Fruit fly (Drosophila melanogaster): ENCODE data around the gene CG42594.

CG42594 gene

dm6 chrX:4918228-4919022 is 77.8 kb downstream of the CG42594 start, which contains the start of the genes CG4041 and Hgsnat:
Gene CG4041 (minus strand): TSS chrX:4918447.
Gene Hgsnat (plus strand): TSS chrX:4918730.
- TF ChIP-seq CG17801 (GFP tag; optimal IDR thresholded peaks at IDR 0.05; ENCODE audit: partially characterized antibody): peak; percentile 4

DNA sequence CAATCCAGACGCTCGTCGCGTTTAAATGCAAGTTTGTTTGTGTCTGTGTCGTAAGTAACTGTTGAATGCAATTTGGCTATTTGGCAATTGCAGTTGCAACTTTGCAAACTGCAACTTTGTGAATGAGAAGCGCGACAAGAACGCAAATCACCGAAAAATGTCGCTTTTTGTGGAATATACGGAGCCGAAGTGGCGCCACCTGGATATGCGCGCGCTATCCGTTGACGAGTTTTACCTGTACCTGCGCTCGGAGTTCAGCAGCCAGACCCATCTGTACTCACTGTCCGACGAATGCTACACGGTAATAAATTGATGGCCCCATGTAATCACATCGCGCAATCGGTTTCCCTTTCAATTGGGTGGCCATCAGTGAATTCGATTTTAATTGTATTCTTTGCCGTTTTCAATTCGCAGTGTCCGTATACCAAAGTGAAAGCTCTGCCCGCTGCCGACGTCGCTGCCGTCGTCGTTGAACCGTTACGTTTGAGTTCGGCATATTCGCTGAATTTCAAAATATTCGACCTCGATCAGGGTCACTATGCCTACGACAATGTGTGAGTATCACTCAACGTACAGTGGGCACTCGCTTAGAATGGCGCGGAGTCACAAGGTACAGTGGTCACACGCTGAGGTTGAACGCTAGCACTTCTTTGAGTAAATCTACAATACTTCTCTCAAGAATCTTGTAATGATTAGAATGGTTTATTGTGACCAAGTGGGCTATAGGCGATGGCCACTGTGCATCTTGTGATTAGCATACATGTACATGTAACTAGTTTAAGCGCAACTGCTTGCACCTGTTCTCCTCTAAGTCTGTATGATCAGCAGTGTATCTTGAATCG is 78.6 kb downstream of the CG42594 start:
- peak; percentile 76 for TF ChIP-seq CG17801 (GFP tag; optimal IDR thresholded peaks at IDR 0.05; ENCODE audit: partially characterized antibody)

DNA sequence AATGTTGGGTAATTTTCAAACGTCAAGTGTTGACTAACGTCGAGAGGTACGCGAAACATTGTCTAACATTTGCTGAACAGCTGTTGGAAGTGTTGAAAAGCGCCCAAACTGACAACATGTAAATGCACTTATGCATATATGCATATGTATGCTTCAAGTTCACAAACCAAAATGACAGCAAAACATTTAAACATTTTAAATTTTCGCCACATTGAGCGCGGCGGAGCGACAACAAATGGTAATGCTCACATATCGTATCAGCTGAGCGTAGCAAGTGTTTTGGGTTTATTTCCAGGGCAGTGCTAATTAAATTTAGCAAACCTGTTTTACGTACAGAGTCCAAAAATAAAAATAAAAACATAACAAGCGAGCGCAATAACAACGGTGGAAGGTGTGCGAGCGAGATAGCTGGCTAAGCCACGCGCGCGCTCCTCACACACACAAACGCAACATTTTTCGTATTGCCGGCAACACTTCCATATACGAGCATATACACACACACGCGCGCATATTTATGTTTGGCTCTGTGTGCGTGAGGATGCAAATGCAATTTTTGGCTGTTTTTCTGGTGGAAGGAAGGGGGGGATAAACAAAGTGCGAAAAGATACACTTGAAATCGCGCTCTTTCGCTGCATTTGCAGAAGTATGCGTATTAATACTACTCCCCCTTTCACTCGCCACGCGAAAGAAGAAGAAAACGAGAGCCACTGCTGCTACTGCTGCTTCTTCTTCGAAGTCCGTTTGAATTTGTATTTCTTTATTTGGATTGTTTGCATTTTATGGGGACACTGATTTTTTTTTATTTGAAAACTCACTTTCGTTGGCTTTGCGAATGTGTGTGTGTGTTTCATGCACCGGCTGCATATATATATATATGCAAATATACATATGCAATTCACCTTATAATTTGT is 89.7 kb downstream of the CG42594 start:
- TF ChIP-seq CG17801 (GFP tag; optimal IDR thresholded peaks at IDR 0.05; ENCODE audit: partially characterized antibody): no peak

DNA sequence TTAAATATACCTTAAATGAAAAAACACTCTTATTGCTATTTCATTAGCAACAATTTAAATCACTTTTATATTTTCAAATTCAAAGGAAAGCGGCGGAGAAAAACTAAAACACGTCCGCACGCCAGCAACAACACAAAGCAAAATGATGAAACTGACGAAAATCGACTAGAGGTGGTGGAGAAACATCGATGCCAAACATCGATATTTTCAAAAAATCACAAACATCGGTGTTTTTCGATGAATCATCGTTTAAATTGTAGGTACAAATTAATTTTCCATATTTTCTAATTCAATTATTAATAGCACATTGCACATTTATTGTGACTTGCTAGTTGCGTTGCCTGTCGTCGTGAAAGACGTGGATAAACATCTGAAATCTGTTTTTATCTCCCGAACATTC is 90.4 kb downstream of the CG42594 start:
- peak; percentile 43 for TF ChIP-seq CG17801 (GFP tag; optimal IDR thresholded peaks at IDR 0.05; ENCODE audit: partially characterized antibody)

DNA sequence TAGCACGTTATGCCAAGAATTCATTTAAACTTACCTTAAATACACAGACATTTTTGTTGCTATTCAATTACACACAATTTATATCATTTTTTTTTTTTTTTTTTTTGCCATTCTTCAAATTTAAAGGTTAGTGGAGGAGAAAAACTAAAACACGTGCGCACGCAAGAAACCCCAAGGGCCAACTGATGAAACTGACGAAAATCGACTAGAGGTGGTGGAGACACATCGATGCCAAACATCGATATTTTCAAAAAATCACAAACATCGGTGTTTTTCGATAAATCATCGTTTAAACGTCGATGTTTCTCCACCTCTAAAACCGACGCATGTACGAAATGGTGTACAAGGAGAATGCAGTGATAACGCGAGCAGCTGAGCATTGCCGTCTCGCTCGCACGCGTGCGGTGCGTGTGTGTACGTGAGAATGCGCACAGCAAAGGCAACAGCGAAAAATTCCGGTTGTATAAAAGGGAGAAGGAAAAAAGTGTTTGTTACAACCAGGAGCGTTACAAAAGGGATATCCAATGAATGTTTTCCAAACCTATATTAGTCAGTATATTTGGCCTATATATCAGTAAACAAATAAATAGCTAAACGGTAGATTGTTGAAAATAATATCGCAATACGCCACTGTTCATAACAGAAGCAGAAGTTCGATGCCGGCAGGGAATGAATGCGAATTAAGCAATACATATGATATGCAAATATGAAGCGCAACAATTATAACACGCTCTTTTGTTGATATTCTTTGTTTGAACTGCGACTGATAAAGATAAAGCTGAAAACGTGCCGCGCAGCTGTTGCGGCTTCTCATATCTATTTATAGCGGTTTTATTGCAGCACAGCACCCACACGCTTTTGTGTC is 95.6 kb downstream of the CG42594 start:
- no peak for TF ChIP-seq CG17801 (GFP tag; optimal IDR thresholded peaks at IDR 0.05; ENCODE audit: partially characterized antibody)

DNA sequence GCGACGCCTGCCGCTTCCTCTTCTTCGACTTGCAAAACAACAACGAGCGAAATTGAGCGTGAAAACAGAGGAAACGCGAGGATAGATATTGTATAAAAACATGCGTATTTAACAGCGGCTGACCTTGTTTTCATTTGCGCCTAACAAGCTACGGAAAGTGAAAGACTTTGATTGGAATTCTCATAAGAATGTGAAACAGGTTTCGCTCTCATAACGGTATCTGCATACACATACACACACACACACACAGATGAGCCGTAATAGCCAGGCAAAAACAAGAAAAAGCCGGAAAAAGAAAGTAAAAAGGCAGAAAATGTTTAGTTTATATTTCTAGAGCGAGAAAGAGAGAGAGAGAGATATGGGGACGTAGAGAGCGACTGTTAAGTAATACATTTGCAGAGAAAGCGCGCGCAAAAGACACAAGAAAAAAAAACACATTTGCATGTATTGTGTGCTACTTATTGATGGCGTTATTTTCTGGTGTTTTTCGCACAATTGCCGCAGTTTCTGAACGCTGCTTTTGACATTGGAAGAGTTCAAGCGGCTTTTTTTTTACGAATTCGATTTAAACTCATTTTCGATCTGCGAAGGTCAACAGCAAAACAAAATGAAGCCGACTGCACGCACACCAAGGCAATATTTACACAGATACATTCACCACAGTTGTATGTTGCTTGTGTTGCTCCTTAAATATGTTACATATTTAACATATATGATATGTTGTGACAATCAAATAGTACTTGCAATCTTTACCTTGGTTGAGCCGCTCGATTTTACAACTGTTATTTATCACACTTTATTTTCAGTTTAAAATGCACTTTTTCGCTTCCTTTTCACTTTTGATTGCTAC is 96.8 kb downstream of the CG42594 start:
- no peak for TF ChIP-seq CG17801 (GFP tag; optimal IDR thresholded peaks at IDR 0.05; ENCODE audit: partially characterized antibody)

DNA sequence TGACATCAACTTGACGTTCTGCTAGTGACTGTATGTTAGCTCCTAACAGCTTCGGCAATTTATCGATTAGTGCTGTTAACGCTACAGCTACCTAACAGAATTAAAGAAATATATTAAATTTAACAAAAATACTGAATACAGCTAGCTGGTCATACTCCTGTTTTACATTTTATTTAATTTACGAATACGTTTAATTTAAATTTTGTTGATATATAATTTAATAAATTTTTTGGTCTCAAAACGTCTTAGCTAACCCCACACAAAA is 97.4 kb downstream of the CG42594 start, which contains the start of gene CG44774:
CG44774 (minus strand) TSS at position 34 of the 265 bp plus-strand sequence.
- no peak for TF ChIP-seq CG17801 (GFP tag; optimal IDR thresholded peaks at IDR 0.05; ENCODE audit: partially characterized antibody)

DNA sequence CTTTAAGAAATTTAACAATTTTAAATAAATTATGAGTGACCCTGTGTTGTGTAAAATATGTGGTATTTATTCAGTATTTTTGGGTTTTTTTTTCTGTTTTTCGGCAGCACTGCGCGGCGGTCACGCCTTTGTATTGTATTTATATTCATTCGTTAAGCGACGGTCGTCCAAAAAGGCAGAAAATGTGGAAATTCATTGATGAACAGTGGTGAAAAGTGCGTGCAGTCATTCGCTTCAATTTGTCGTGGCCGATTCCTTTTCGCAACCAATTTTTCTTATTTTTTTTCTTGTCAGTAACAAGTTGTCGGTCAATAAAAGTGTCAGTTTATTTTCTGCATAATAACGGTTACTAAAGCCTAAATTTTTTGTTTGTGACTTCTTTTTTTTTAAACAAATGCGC is 98.4 kb downstream of the CG42594 start, which contains the start of gene Ptp4E:
Ptp4E (plus strand) TSS at position 143 of the 400 bp plus-strand sequence.
- TF ChIP-seq CG17801 (GFP tag; optimal IDR thresholded peaks at IDR 0.05; ENCODE audit: partially characterized antibody): no peak

- TF ChIP-seq CG17801 (GFP tag; optimal IDR thresholded peaks at IDR 0.05; ENCODE audit: partially characterized antibody): peak; percentile 97
These were observed 99.3 kb downstream of the CG42594 start for dm6 chrX:4939788-4940441.

dm6 chrX:4940527-4940926 is 99.9 kb downstream of the CG42594 start:
- TF ChIP-seq CG17801 (GFP tag; optimal IDR thresholded peaks at IDR 0.05; ENCODE audit: partially characterized antibody): no peak

DNA sequence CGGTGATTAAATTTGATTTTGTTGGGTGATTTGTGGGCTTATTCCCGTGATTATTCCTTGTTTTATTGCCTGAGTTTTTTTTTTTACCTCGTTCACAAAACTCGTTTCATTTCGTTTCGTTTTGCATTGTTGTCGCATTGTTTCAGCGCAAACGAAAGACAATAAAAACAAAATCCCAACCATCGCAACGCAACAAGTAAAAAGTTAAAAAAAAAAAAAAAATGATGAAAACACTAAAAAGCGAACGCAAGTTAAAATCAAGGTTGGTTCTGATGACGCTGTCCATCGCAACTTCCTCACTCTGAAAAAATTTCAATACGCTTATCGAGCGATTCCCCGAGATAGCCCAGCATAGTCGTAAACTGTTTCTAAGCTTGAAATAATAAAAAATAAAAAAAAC is 100.9 kb downstream of the CG42594 start:
- no peak for TF ChIP-seq CG17801 (GFP tag; optimal IDR thresholded peaks at IDR 0.05; ENCODE audit: partially characterized antibody)

dm6 chrX:4943505-4943904 is 102.9 kb downstream of the CG42594 start:
- TF ChIP-seq CG17801 (GFP tag; optimal IDR thresholded peaks at IDR 0.05; ENCODE audit: partially characterized antibody): no peak

Data from ovary, adult (tissue).